Worm (Caenorhabditis elegans) whole organism, L4 larva: ENCODE measurements around the gene srh-45.

ENCODE experiments used
- ctbp-1 ChIP-seq: fragments of 200-800 bp; sonication (Bioruptor generic); IDR thresholded peaks from 2 replicates; pipeline ENCODE4 v1.3.6; 2022; ENCODE audit warnings: missing genetic modification reagents, missing genetic modification characterization, missing compliant biosample characterization
- egl-43 ChIP-seq: fragments of 200-800 bp; sonication (Bioruptor generic); IDR thresholded peaks from 2 replicates; pipeline ENCODE4 v1.3.6; 2022; ENCODE audit warnings: missing genetic modification reagents, missing genetic modification characterization, missing compliant biosample characterization
- fos-1 ChIP-seq: fragments of 150-350 bp; optimal IDR thresholded peaks from 2 replicates; lab custom pipeline; 2014; ENCODE audit warnings: missing biosample characterization, missing genetic modification characterization
- jun-1 ChIP-seq: fragments of 150-350 bp; optimal IDR thresholded peaks from 2 replicates; lab custom pipeline; 2014; ENCODE audit warnings: missing biosample characterization, missing genetic modification reagents, missing genetic modification characterization
- mdl-1 ChIP-seq, 2 experiments: fragments of 150-350 bp in 1 of 2; sonication (generic microtip) in 1 of 2; optimal IDR thresholded peaks; 2 replicates each; lab custom pipeline; 2014 to 2017; ENCODE audit warnings: missing biosample characterization in 2 of 2, missing genetic modification characterization in 2 of 2
- skn-1 ChIP-seq: fragments of 150-350 bp; optimal IDR thresholded peaks from 2 replicates; lab custom pipeline; 2014; ENCODE audit warnings: missing biosample characterization, missing genetic modification characterization
- tag-97 ChIP-seq: fragments of 200-800 bp; sonication (Bioruptor generic); IDR thresholded peaks from 2 replicates; pipeline ENCODE4 v1.3.6; 2022; ENCODE audit warnings: missing genetic modification characterization, missing compliant biosample characterization
- unc-130 ChIP-seq: sonication (generic microtip); optimal IDR thresholded peaks from 2 replicates; lab custom pipeline; 2016; ENCODE audit warnings: missing genetic modification reagents, missing genetic modification characterization, missing compliant biosample characterization
- ztf-11 ChIP-seq: fragments of 150-350 bp; optimal IDR thresholded peaks from 2 replicates; lab custom pipeline; 2014; ENCODE audit warnings: missing biosample characterization, missing genetic modification characterization

ce11 chrV:11311013-11311472 lies 6.3 kb upstream of the srh-45 start, which contains the start of gene T03F7.7:
- TF ChIP-seq skn-1 (tag; lab: Kevin White, UChicago), result no peak
- TF ChIP-seq ctbp-1, result no peak
- TF ChIP-seq egl-43 (GFP tag; lab: Robert Waterston, UW), result no peak
- TF ChIP-seq ztf-11 (tag; lab: Kevin White, UChicago), result no peak
- no peak for TF ChIP-seq unc-130 (GFP tag; lab: Kevin White, UChicago)
- peak in 1 of 2 experiments; percentile 35 for TF ChIP-seq mdl-1 (tag; optimal IDR thresholded peaks at IDR 0.05; lab: Kevin White, UChicago)
- no peak for TF ChIP-seq tag-97 (GFP tag; lab: Robert Waterston, UW)
- no peak for TF ChIP-seq jun-1 (tag; lab: Kevin White, UChicago)
- TF ChIP-seq fos-1 (tag; lab: Kevin White, UChicago), result no peak
